Fruit fly (Drosophila melanogaster): ENCODE measurements around the gene Dcr-1.
A peak's percentile ranks its signal among the peaks of the same experiment; 100 is the strongest.

Dcr-1 gene

dm6 chr3R:22719607-22719949 lies 21.3 kb downstream of the Dcr-1 start (continued):
- TF ChIP-seq tin (GFP tag; optimal IDR thresholded peaks at IDR 0.05): no peak
- TF ChIP-seq CG17359 (tag; optimal IDR thresholded peaks at IDR 0.05): peak; percentile 62
- no peak for TF ChIP-seq Kr (GFP tag; optimal IDR thresholded peaks at IDR 0.05)
- no peak for TF ChIP-seq peb (GFP tag; IDR thresholded peaks at IDR 0.05)
- no peak for TF ChIP-seq sob (GFP tag; IDR thresholded peaks at IDR 0.05)
- peak; percentile 46 for TF ChIP-seq CG7556 (GFP tag; optimal IDR thresholded peaks at IDR 0.05)
- no peak for TF ChIP-seq usp (GFP tag; optimal IDR thresholded peaks at IDR 0.05)
- TF ChIP-seq aop (GFP tag; IDR thresholded peaks at IDR 0.05): no peak
- TF ChIP-seq slp2 (GFP tag; optimal IDR thresholded peaks at IDR 0.05): no peak
- no peak for TF ChIP-seq kah (GFP tag; optimal IDR thresholded peaks at IDR 0.05)
- no peak for TF ChIP-seq Gug (GFP tag; IDR thresholded peaks at IDR 0.05)
- TF ChIP-seq h (optimal IDR thresholded peaks at IDR 0.05): no peak
- no peak for TF ChIP-seq Atf-2 (GFP tag; optimal IDR thresholded peaks at IDR 0.05)
- TF ChIP-seq CG11695 (GFP tag; IDR thresholded peaks at IDR 0.05): no peak
- TF ChIP-seq CG18262 (tag; optimal IDR thresholded peaks at IDR 0.05): peak; percentile 59
- TF ChIP-seq unc-4 (GFP tag; IDR thresholded peaks at IDR 0.05; ENCODE audit: partially characterized antibody): no peak
- no peak for TF ChIP-seq Usf (GFP tag; optimal IDR thresholded peaks at IDR 0.05)
- no peak for TF ChIP-seq sr (GFP tag; IDR thresholded peaks at IDR 0.05)
- TF ChIP-seq slbo (GFP tag; IDR thresholded peaks at IDR 0.05): 0 out of 2 replicates have a peak, but pooled peaks have one; percentile 18
- no peak for TF ChIP-seq pb (GFP tag; optimal IDR thresholded peaks at IDR 0.05)
- no peak for TF ChIP-seq Hey (tag; optimal IDR thresholded peaks at IDR 0.05)
- no peak for TF ChIP-seq CG6689 (GFP tag; IDR thresholded peaks at IDR 0.05)
- TF ChIP-seq CG15269 (tag; optimal IDR thresholded peaks at IDR 0.05): no peak
- no peak for TF ChIP-seq CG3407 (GFP tag; optimal IDR thresholded peaks at IDR 0.05)
- TF ChIP-seq Mrtf (GFP tag; IDR thresholded peaks at IDR 0.05): no peak
- TF ChIP-seq HmgZ (tag; optimal IDR thresholded peaks at IDR 0.05): no peak
- TF ChIP-seq emc (GFP tag; optimal IDR thresholded peaks at IDR 0.05): no peak
- peak; percentile 44 for TF ChIP-seq Oli (tag; optimal IDR thresholded peaks at IDR 0.05)
- no peak for TF ChIP-seq knrl (GFP tag; IDR thresholded peaks at IDR 0.05; ENCODE audit: partially characterized antibody)
- TF ChIP-seq toy (GFP tag; IDR thresholded peaks at IDR 0.05): no peak
- TF ChIP-seq Trl (optimal IDR thresholded peaks at IDR 0.05): no peak
- no peak for TF ChIP-seq Trl (GFP tag; optimal IDR thresholded peaks at IDR 0.05)
- TF ChIP-seq CG17385 (GFP tag; optimal IDR thresholded peaks at IDR 0.05): no peak
- TF ChIP-seq CG9876 (GFP tag; optimal IDR thresholded peaks at IDR 0.05): no peak
- TF ChIP-seq Blimp-1 (GFP tag; optimal IDR thresholded peaks at IDR 0.05): peak; percentile 60
- TF ChIP-seq CG2120 (GFP tag; optimal IDR thresholded peaks at IDR 0.05): no peak
- TF ChIP-seq Oaz (GFP tag; IDR thresholded peaks at IDR 0.05): no peak
- TF ChIP-seq sc (optimal IDR thresholded peaks at IDR 0.05): no peak
- TF ChIP-seq sc (GFP tag; optimal IDR thresholded peaks at IDR 0.05): no peak
- no peak for TF ChIP-seq insv (GFP tag; optimal IDR thresholded peaks at IDR 0.05)
- no peak for TF ChIP-seq lbe (GFP tag; optimal IDR thresholded peaks at IDR 0.05)
- no peak for TF ChIP-seq bbx (GFP tag; IDR thresholded peaks at IDR 0.05; ENCODE audit: partially characterized antibody)
- peak; percentile 40 for TF ChIP-seq CoRest (tag; optimal IDR thresholded peaks at IDR 0.05)
- TF ChIP-seq CG31388 (GFP tag; optimal IDR thresholded peaks at IDR 0.05): no peak
- no peak for TF ChIP-seq CG7928 (GFP tag; optimal IDR thresholded peaks at IDR 0.05)
- TF ChIP-seq CG10543 (GFP tag; optimal IDR thresholded peaks at IDR 0.05): peak; percentile 35
- TF ChIP-seq fd3F (GFP tag; optimal IDR thresholded peaks at IDR 0.05): no peak
- no peak for TF ChIP-seq CG15073 (GFP tag; optimal IDR thresholded peaks at IDR 0.05)
- TF ChIP-seq CG4820 (GFP tag; optimal IDR thresholded peaks at IDR 0.05): no peak
- no peak for TF ChIP-seq Eip74EF (GFP tag; optimal IDR thresholded peaks at IDR 0.05)
- TF ChIP-seq fd64A (GFP tag; optimal IDR thresholded peaks at IDR 0.05): no peak
- TF ChIP-seq CG6791 (GFP tag; IDR thresholded peaks at IDR 0.05; ENCODE audit: partially characterized antibody): no peak
- no peak for TF ChIP-seq p53 (GFP tag; optimal IDR thresholded peaks at IDR 0.05)
